Worm (Caenorhabditis elegans) whole organism, L4 larva: ENCODE measurements around the gene frm-2.

ENCODE experiments used
- T20F7.1 ChIP-seq: fragments of 200-800 bp; sonication (Bioruptor generic); optimal IDR thresholded peaks from 2 replicates; lab custom pipeline; 2018; ENCODE audit warnings: mild to moderate bottlenecking, missing genetic modification characterization, missing compliant biosample characterization
- ama-1 ChIP-seq: fragments of 150-350 bp; optimal IDR thresholded peaks from 2 replicates; lab custom pipeline; 2014; ENCODE audit warnings: inconsistent platforms, mixed read lengths
- ceh-82 ChIP-seq: sonication (generic microtip); optimal IDR thresholded peaks from 2 replicates; lab custom pipeline; 2017; ENCODE audit warnings: missing biosample characterization, missing genetic modification characterization
- daf-12 ChIP-seq: fragments of 150-350 bp; optimal IDR thresholded peaks from 2 replicates; lab custom pipeline; 2014; ENCODE audit warnings: missing biosample characterization, missing genetic modification reagents, missing genetic modification characterization
- jun-1 ChIP-seq: fragments of 150-350 bp; optimal IDR thresholded peaks from 2 replicates; lab custom pipeline; 2014; ENCODE audit warnings: missing biosample characterization, missing genetic modification reagents, missing genetic modification characterization
- lin-15B ChIP-seq: fragments of 150-350 bp; sonication (generic microtip); optimal IDR thresholded peaks from 3 replicates; lab custom pipeline; 2014; ENCODE audit warnings: missing biosample characterization, missing genetic modification characterization
- nhr-76 ChIP-seq: fragments of 150-350 bp; optimal IDR thresholded peaks from 2 replicates; lab custom pipeline; 2014; ENCODE audit warnings: missing biosample characterization, missing genetic modification characterization
- skn-1 ChIP-seq: fragments of 150-350 bp; optimal IDR thresholded peaks from 2 replicates; lab custom pipeline; 2014; ENCODE audit warnings: missing biosample characterization, missing genetic modification characterization
- zag-1 ChIP-seq: fragments of 150-350 bp; optimal IDR thresholded peaks from 2 replicates; lab custom pipeline; 2014; ENCODE audit warnings: missing biosample characterization, missing genetic modification characterization
- zip-11 ChIP-seq: fragments of 200-800 bp; sonication (Bioruptor generic); IDR thresholded peaks from 2 replicates; pipeline ENCODE4 v1.3.6; 2022; ENCODE audit warnings: missing genetic modification characterization, missing compliant biosample characterization

ce11 chrIII:5961560-5961959 lies 20.4 kb downstream of the frm-2 start:
- no peak for TF ChIP-seq zag-1 (tag; lab: Kevin White, UChicago)
- TF ChIP-seq ceh-82 = no peak
- no peak for TF ChIP-seq zip-11 (GFP tag; lab: Robert Waterston, UW)
- TF ChIP-seq nhr-76 (tag; lab: Kevin White, UChicago) = no peak
- TF ChIP-seq skn-1 = no peak
- TF ChIP-seq jun-1 (tag; lab: Kevin White, UChicago) = no peak
- TF ChIP-seq T20F7.1 (GFP tag; lab: Kevin White, UChicago) = no peak
- TF ChIP-seq lin-15B (tag; lab: Kevin White, UChicago) = no peak
- TF ChIP-seq daf-12 = no peak
- no peak for TF ChIP-seq ama-1 (lab: Kevin White, UChicago)
